Fruit fly (Drosophila melanogaster) whole organism, embryonic: ENCODE data around the gene CG3198.

Experiments used
- Ada2b ChIP-seq: fragments of 200-800 bp; sonication (Bioruptor generic); IDR thresholded peaks from 2 replicates; pipeline ENCODE4 v1.3.6; 2022; ENCODE audit warnings: missing biosample characterization, missing genetic modification characterization
- CG10565 ChIP-seq: fragments of 200-800 bp; sonication (Bioruptor generic); optimal IDR thresholded peaks from 3 replicates; lab custom pipeline; 2016; ENCODE audit warnings: missing biosample characterization, mild to moderate bottlenecking, missing genetic modification characterization
- CG14014 ChIP-seq: fragments of 200-800 bp; sonication (Bioruptor generic); IDR thresholded peaks from 2 replicates; pipeline ENCODE4 v1.3.6; 2022; ENCODE audit warnings: missing biosample characterization, missing genetic modification characterization
- CG14050 ChIP-seq: fragments of 200-800 bp; sonication (Bioruptor generic); IDR thresholded peaks from 3 replicates; pipeline ENCODE4 v1.3.6; 2022; ENCODE audit warnings: missing biosample characterization, missing genetic modification characterization
- CG8924 ChIP-seq: fragments of 200-800 bp; optimal IDR thresholded peaks from 3 replicates; lab custom pipeline; 2019; ENCODE audit warnings: missing biosample characterization, mild to moderate bottlenecking, missing genetic modification characterization, moderate library complexity
- Camta ChIP-seq: fragments of 200-800 bp; sonication (Bioruptor generic); optimal IDR thresholded peaks from 2 replicates; lab custom pipeline; 2016; ENCODE audit warnings: missing biosample characterization, missing genetic modification characterization
- H15 ChIP-seq: fragments of 200-800 bp; sonication (Bioruptor generic); IDR thresholded peaks from 3 replicates; pipeline ENCODE4 v1.3.6; 2022; ENCODE audit warnings: missing biosample characterization, missing genetic modification characterization
- Lhr ChIP-seq: fragments of 200-800 bp; sonication (Bioruptor generic); optimal IDR thresholded peaks from 3 replicates; lab custom pipeline; 2017; ENCODE audit warnings: mild to moderate bottlenecking, missing biosample characterization, missing genetic modification reagents, missing genetic modification characterization
- hkb ChIP-seq, 2 experiments: fragments of 200-800 bp in 1 of 2; fragments of >200 bp in 1 of 2; sonication (Bioruptor generic) in 1 of 2; IDR thresholded peaks in 1 of 2; optimal IDR thresholded peaks in 1 of 2; 2 replicates each; pipeline versions ENCODE4 v1.3.6 to Lab custom; 2017 to 2022; ENCODE audit warnings: missing biosample characterization in 1 of 2, missing genetic modification characterization in 1 of 2
- nau ChIP-seq: fragments of 200-800 bp; sonication (Bioruptor generic); optimal IDR thresholded peaks from 3 replicates; lab custom pipeline; 2017; ENCODE audit warnings: missing biosample characterization, mild to moderate bottlenecking, missing genetic modification characterization, missing genetic modification reagents

dm6 chrX:6656023-6656594 lies 17.7 kb downstream of the CG3198 start:
- TF ChIP-seq H15 (GFP tag; lab: Robert Waterston, UW) (peak; percentile 65; the same call in 2 of the 3 replicates), CG14014 (GFP tag; lab: Robert Waterston, UW) (peak; percentile 80), hkb (optimal IDR thresholded peaks at IDR 0.05; lab: Kevin White, UChicago) (no peak), hkb (GFP tag; IDR thresholded peaks at IDR 0.05; lab: Robert Waterston, UW) (peak; percentile 88), Lhr (GFP tag; lab: Kevin White, UChicago) (peak; percentile 40), CG14050 (peak; percentile 42; the same call in 1 of the 3 replicates), CG8924 (tag; lab: Kevin White, UChicago) (peak; percentile 86), CG10565 (GFP tag; lab: Kevin White, UChicago) (no peak), Camta (GFP tag; lab: Kevin White, UChicago) (peak; percentile 85), Ada2b (GFP tag; lab: Robert Waterston, UW) (peak; percentile 79), nau (GFP tag; lab: Kevin White, UChicago) (peak; percentile 83)
